Fruit fly (Drosophila melanogaster): ENCODE results near the gene CG46308.

dm6 chr2L:13512182-13513032 lies 50.8 kb downstream of the CG46308 start:
- TF ChIP-seq psq (optimal IDR thresholded peaks at IDR 0.05) = no peak
- TF ChIP-seq CG8478 (optimal IDR thresholded peaks at IDR 0.05) = no peak
- no peak for TF ChIP-seq usp (GFP tag; optimal IDR thresholded peaks at IDR 0.05)
